Fruit fly (Drosophila melanogaster): ENCODE data around the gene Hsp27.

Hsp27 gene

DNA sequence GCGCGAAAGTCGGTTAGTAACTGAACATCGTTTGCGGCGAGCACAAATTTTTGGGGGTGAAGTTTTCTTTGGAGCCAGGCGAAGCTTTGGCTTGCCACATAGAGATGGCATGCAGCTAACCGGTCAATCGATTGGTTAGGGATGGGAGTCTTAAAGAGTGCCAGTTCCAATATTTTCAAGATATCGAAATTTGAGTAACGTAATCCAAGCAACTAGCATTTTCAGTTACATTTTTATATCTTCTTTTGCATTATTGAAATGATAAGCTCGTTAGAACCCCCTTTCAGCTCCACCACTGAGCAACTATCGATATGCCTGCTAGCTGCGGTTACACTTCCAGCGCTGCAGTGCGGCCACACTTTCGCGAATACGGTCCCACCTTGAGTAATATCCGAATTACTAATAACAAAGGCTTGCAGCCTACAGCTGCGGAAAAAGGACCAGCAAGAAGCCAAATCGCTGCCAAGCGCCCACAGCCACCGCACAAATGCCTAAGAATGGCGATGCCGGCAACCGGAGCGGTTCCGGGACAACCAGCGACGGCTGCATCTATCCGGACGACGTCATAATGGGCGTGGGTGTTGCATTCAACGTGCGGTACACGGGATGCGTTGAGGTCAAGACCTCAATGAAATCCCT lies 42.9 kb downstream of the Hsp27 start, which contains the start of the genes Atat and Shc (continued):
- TF ChIP-seq CG3726 (GFP tag; IDR thresholded peaks at IDR 0.05) (peak; percentile 99), CG10147 (GFP tag; optimal IDR thresholded peaks at IDR 0.05) (peak; percentile 99), Atf6 (GFP tag; IDR thresholded peaks at IDR 0.05) (peak; percentile 99), Ptx1 (GFP tag; IDR thresholded peaks at IDR 0.05) (peak; percentile 100), CG12155 (GFP tag; optimal IDR thresholded peaks at IDR 0.05) (peak; percentile 99), H2.0 (GFP tag; IDR thresholded peaks at IDR 0.05) (peak; percentile 99), CG33213 (GFP tag; optimal IDR thresholded peaks at IDR 0.05) (peak; percentile 99), CG32532 (GFP tag; IDR thresholded peaks at IDR 0.05) (peak; percentile 100), CG14014 (GFP tag; IDR thresholded peaks at IDR 0.05) (peak; percentile 99), pfk (GFP tag; optimal IDR thresholded peaks at IDR 0.05) (peak; percentile 66), Mrtf (GFP tag; IDR thresholded peaks at IDR 0.05) (peak; percentile 100), Hey (tag; optimal IDR thresholded peaks at IDR 0.05) (peak; percentile 95), Stat92E (GFP tag; optimal IDR thresholded peaks at IDR 0.05) (peak in 1 of 3 experiments; percentile 90), Jarid2 (GFP tag; optimal IDR thresholded peaks at IDR 0.05) (peak; percentile 91), insv (GFP tag; optimal IDR thresholded peaks at IDR 0.05) (peak; percentile 16 to 80), Mes4 (GFP tag; optimal IDR thresholded peaks at IDR 0.05) (peak; percentile 99), slp2 (GFP tag; optimal IDR thresholded peaks at IDR 0.05) (peak; percentile 99), CG6683 (GFP tag; optimal IDR thresholded peaks at IDR 0.05) (peak; percentile 96), CG4617 (GFP tag; optimal IDR thresholded peaks at IDR 0.05; ENCODE audit: borderline replicate concordance) (peak; percentile 100), CG12744 (GFP tag; optimal IDR thresholded peaks at IDR 0.05) (peak; percentile 99), CG13424 (tag; optimal IDR thresholded peaks at IDR 0.05) (peak; percentile 99), zfh2 (GFP tag; optimal IDR thresholded peaks at IDR 0.05) (peak; percentile 100), pb (GFP tag; optimal IDR thresholded peaks at IDR 0.05) (peak; percentile 99), H15 (GFP tag; IDR thresholded peaks at IDR 0.05) (peak; percentile 100), gfzf (GFP tag; optimal IDR thresholded peaks at IDR 0.05) (peak; percentile 89), fru (optimal IDR thresholded peaks at IDR 0.05) (no peak), HLH3B (GFP tag; IDR thresholded peaks at IDR 0.05) (peak; percentile 100), Dip3 (GFP tag; optimal IDR thresholded peaks at IDR 0.05) (peak; percentile 100), lilli (GFP tag; optimal IDR thresholded peaks at IDR 0.05) (peak; percentile 100), dysf (GFP tag; IDR thresholded peaks at IDR 0.05) (peak; percentile 100), nau (GFP tag; optimal IDR thresholded peaks at IDR 0.05) (peak; percentile 95), CG16813 (GFP tag; IDR thresholded peaks at IDR 0.05; ENCODE audit: partially characterized antibody) (peak; percentile 96), az2 (GFP tag; optimal IDR thresholded peaks at IDR 0.05) (peak; percentile 99), odd (GFP tag; optimal IDR thresholded peaks at IDR 0.05) (peak; percentile 88), bsh (GFP tag; optimal IDR thresholded peaks at IDR 0.05) (peak; percentile 72 to 98), lmd (GFP tag; IDR thresholded peaks at IDR 0.05) (peak; percentile 100), CG15479 (GFP tag; optimal IDR thresholded peaks at IDR 0.05) (peak; percentile 12), CG6765 (GFP tag; optimal IDR thresholded peaks at IDR 0.05) (peak; percentile 93), Scr (GFP tag; IDR thresholded peaks at IDR 0.05; ENCODE audit: partially characterized antibody) (peak; percentile 93), stc (GFP tag; IDR thresholded peaks at IDR 0.05) (peak; percentile 98), Sin3A (optimal IDR thresholded peaks at IDR 0.05) (peak; percentile 100), CG3995 (GFP tag; optimal IDR thresholded peaks at IDR 0.05) (peak; percentile 88), pho (GFP tag; optimal IDR thresholded peaks at IDR 0.05) (peak; percentile 100), CG34224 (GFP tag; IDR thresholded peaks at IDR 0.05; ENCODE audit: partially characterized antibody) (peak; percentile 86), sna (GFP tag; IDR thresholded peaks at IDR 0.05; ENCODE audit: partially characterized antibody) (peak; percentile 92), CG17912 (GFP tag; optimal IDR thresholded peaks at IDR 0.05) (peak; percentile 93), Eip74EF (GFP tag; optimal IDR thresholded peaks at IDR 0.05) (peak in 1 of 2 experiments; percentile 89), fd3F (GFP tag; optimal IDR thresholded peaks at IDR 0.05) (peak; percentile 99), chif (GFP tag; optimal IDR thresholded peaks at IDR 0.05) (peak; percentile 99 to 100)
